In genomic region chr2L:3114887-3115286, dm6 we compare ENCODE assay signal across 2 fruit fly cellular contexts.
TF ChIP-seq lines count a peak whose summit lies in the region.

No protein-coding gene starts in this region.

- no peak for TF ChIP-seq CTCF in whole organism, embryonic (GFP tag; optimal IDR thresholded peaks at IDR 0.05; lab: Kevin White, UChicago)

TF ChIP-seq in whole organism, embryonic, 481 proteins besides CTCF, POLR2A, EP300 and RAD21:
- TF ChIP-seq Atf-2 (GFP tag; optimal IDR thresholded peaks at IDR 0.05; lab: Kevin White, UChicago) (no peak), Asciz (GFP tag; optimal IDR thresholded peaks at IDR 0.05; lab: Kevin White, UChicago) (peak; percentile 40), CG1647 (GFP tag; optimal IDR thresholded peaks at IDR 0.05; lab: Kevin White, UChicago) (no peak), yki (optimal IDR thresholded peaks at IDR 0.05; lab: Kevin White, UChicago) (no peak), Bdp1 (GFP tag; optimal IDR thresholded peaks at IDR 0.05; lab: Kevin White, UChicago) (no peak), Med (GFP tag; lab: Kevin White, UChicago) (peak; percentile 74), CG6854 (GFP tag; optimal IDR thresholded peaks at IDR 0.05; lab: Kevin White, UChicago) (no peak), CG17186 (GFP tag; optimal IDR thresholded peaks at IDR 0.05; lab: Kevin White, UChicago) (no peak), CG14014 (GFP tag; IDR thresholded peaks at IDR 0.05; lab: Robert Waterston, UW) (0 out of 2 replicates have a peak, but pooled peaks have one; percentile 7), CG8290 (GFP tag; optimal IDR thresholded peaks at IDR 0.05; lab: Kevin White, UChicago) (no peak), CG8290 (tag; optimal IDR thresholded peaks at IDR 0.05; lab: Kevin White, UChicago) (peak in 1 of 2 experiments; percentile 3), ATbp (GFP tag; optimal IDR thresholded peaks at IDR 0.05; lab: Kevin White, UChicago) (peak; percentile 7), zen2 (GFP tag; IDR thresholded peaks at IDR 0.05; lab: Robert Waterston, UW; ENCODE audit: partially characterized antibody) (no peak), CG6272 (GFP tag; IDR thresholded peaks at IDR 0.05; lab: Robert Waterston, UW) (no peak), Lim3 (GFP tag; IDR thresholded peaks at IDR 0.05; lab: Robert Waterston, UW) (no peak), HLHmδ (GFP tag; optimal IDR thresholded peaks at IDR 0.05; lab: Kevin White, UChicago) (no peak), ftz-f1 (GFP tag; optimal IDR thresholded peaks at IDR 0.05; lab: Kevin White, UChicago) (no peak), unpg (GFP tag; optimal IDR thresholded peaks at IDR 0.05; lab: Kevin White, UChicago) (peak; percentile 7), MTF-1 (GFP tag; optimal IDR thresholded peaks at IDR 0.05; lab: Kevin White, UChicago; ENCODE audit: borderline replicate concordance) (no peak), pnt (GFP tag; optimal IDR thresholded peaks at IDR 0.05; lab: Kevin White, UChicago) (no peak), chinmo (GFP tag; IDR thresholded peaks at IDR 0.05; lab: Robert Waterston, UW; ENCODE audit: partially characterized antibody) (no peak), Ada2b (GFP tag; IDR thresholded peaks at IDR 0.05; lab: Robert Waterston, UW) (no peak), Mes4 (GFP tag; optimal IDR thresholded peaks at IDR 0.05; lab: Kevin White, UChicago) (no peak)

TF ChIP-seq in whole organism, prepupa, 60 proteins besides CTCF, POLR2A, EP300 and RAD21:
- TF ChIP-seq fkh (GFP tag; optimal IDR thresholded peaks at IDR 0.05; lab: Kevin White, UChicago) (peak; percentile 55), Hr38 (GFP tag; optimal IDR thresholded peaks at IDR 0.05; lab: Kevin White, UChicago) (no peak)
